Fruit fly (Drosophila melanogaster) whole organism, embryonic: ENCODE data around the gene Idh3b.

ENCODE experiments used
- Atf3 ChIP-seq: fragments of 200-800 bp; sonication (Bioruptor generic); optimal IDR thresholded peaks from 3 replicates; lab custom pipeline; 2016; ENCODE audit warnings: missing biosample characterization, missing genetic modification characterization
- C15 ChIP-seq: fragments of 200-800 bp; sonication (Bioruptor generic); IDR thresholded peaks from 3 replicates; pipeline ENCODE4 v1.3.6; 2022; ENCODE audit warnings: missing biosample characterization, missing genetic modification characterization
- CG11504 ChIP-seq: fragments of 200-800 bp; sonication (Bioruptor generic); optimal IDR thresholded peaks from 3 replicates; lab custom pipeline; 2019; ENCODE audit warnings: missing biosample characterization, mild to moderate bottlenecking, missing genetic modification characterization, moderate library complexity
- CG12104 ChIP-seq: fragments of 200-800 bp; sonication (Bioruptor generic); optimal IDR thresholded peaks from 3 replicates; lab custom pipeline; 2016; ENCODE audit warnings: missing biosample characterization, missing genetic modification characterization
- CG12219 ChIP-seq: fragments of 200-800 bp; sonication (Bioruptor generic); optimal IDR thresholded peaks from 3 replicates; lab custom pipeline; 2018; ENCODE audit warnings: missing biosample characterization, mild to moderate bottlenecking, missing genetic modification characterization
- CG13123 ChIP-seq: fragments of 200-800 bp; sonication (Bioruptor generic); optimal IDR thresholded peaks from 2 replicates; lab custom pipeline; 2016; ENCODE audit warnings: missing biosample characterization, missing genetic modification characterization
- CG14441 ChIP-seq: fragments of 200-800 bp; sonication (Bioruptor generic); IDR thresholded peaks from 2 replicates; pipeline ENCODE4 v1.3.6; 2022; ENCODE audit warnings: missing biosample characterization, missing genetic modification characterization
- CG15011 ChIP-seq: fragments of 200-800 bp; sonication (Bioruptor generic); optimal IDR thresholded peaks from 3 replicates; lab custom pipeline; 2018; ENCODE audit warnings: missing biosample characterization, mild to moderate bottlenecking, missing genetic modification characterization
- CG16813 ChIP-seq: fragments of 200-800 bp; sonication (Bioruptor generic); IDR thresholded peaks from 3 replicates; pipeline ENCODE4 v1.3.6; 2022; ENCODE audit warnings: missing biosample characterization, missing genetic modification characterization; ENCODE audit not compliant: partially characterized antibody
- CG17359 ChIP-seq: fragments of 200-800 bp; sonication (Bioruptor generic); optimal IDR thresholded peaks from 3 replicates; lab custom pipeline; 2018; ENCODE audit warnings: missing biosample characterization, mild to moderate bottlenecking, missing genetic modification characterization, moderate library complexity
- CG18262 ChIP-seq: fragments of 200-800 bp; optimal IDR thresholded peaks from 3 replicates; lab custom pipeline; 2019; ENCODE audit warnings: missing biosample characterization, mild to moderate bottlenecking, missing genetic modification characterization, moderate library complexity
- CG1832 ChIP-seq: fragments of 200-800 bp; sonication (Bioruptor generic); optimal IDR thresholded peaks from 2 replicates; lab custom pipeline; 2017; ENCODE audit warnings: missing biosample characterization, mild to moderate bottlenecking, missing genetic modification characterization, inconsistent platforms
- CG2120 ChIP-seq: fragments of 200-800 bp; sonication (Bioruptor generic); optimal IDR thresholded peaks from 3 replicates; lab custom pipeline; 2016; ENCODE audit warnings: missing biosample characterization, missing genetic modification characterization
- CG32772 ChIP-seq: fragments of 200-800 bp; sonication (Bioruptor generic); IDR thresholded peaks from 2 replicates; pipeline ENCODE4 v1.3.6; 2022; ENCODE audit warnings: missing biosample characterization, missing genetic modification characterization
- CG4404 ChIP-seq: fragments of 200-800 bp; sonication (Bioruptor generic); IDR thresholded peaks from 2 replicates; pipeline ENCODE4 v1.3.6; 2022; ENCODE audit warnings: missing biosample characterization, missing genetic modification characterization
- CG4820 ChIP-seq: fragments of 200-800 bp; sonication (Bioruptor generic); optimal IDR thresholded peaks from 3 replicates; lab custom pipeline; 2016; ENCODE audit warnings: missing biosample characterization, missing genetic modification characterization
- CG7556 ChIP-seq: fragments of 200-800 bp; sonication (Bioruptor generic); optimal IDR thresholded peaks from 2 replicates; lab custom pipeline; 2017; ENCODE audit warnings: missing biosample characterization, mild to moderate bottlenecking, missing genetic modification characterization
- Dip3 ChIP-seq: fragments of 200-800 bp; sonication (Bioruptor generic); optimal IDR thresholded peaks from 3 replicates; lab custom pipeline; 2016; ENCODE audit warnings: missing biosample characterization, missing genetic modification characterization
- Doc2 ChIP-seq: fragments of 200-800 bp; sonication (Bioruptor generic); IDR thresholded peaks from 2 replicates; pipeline ENCODE4 v1.3.6; 2022; ENCODE audit warnings: missing biosample characterization, missing genetic modification characterization
- ERR ChIP-seq: fragments of 200-800 bp; sonication (Bioruptor generic); optimal IDR thresholded peaks from 2 replicates; lab custom pipeline; 2016; ENCODE audit warnings: missing biosample characterization, missing genetic modification characterization
- Fer1 ChIP-seq: fragments of 200-800 bp; sonication (Bioruptor generic); optimal IDR thresholded peaks from 2 replicates; lab custom pipeline; 2017; ENCODE audit warnings: missing biosample characterization, mild to moderate bottlenecking, missing genetic modification characterization
- Gug ChIP-seq: fragments of 200-800 bp; sonication (Bioruptor generic); IDR thresholded peaks from 4 replicates; pipeline ENCODE4 v1.3.6; 2022; ENCODE audit warnings: missing biosample characterization, missing genetic modification characterization
- Hr51 ChIP-seq, 2 experiments: fragments of 200-800 bp; sonication (Bioruptor generic); optimal IDR thresholded peaks; 2 replicates in 1 of 2; 3 replicates in 1 of 2; lab custom pipeline; 2016 to 2018; ENCODE audit warnings: missing biosample characterization in 2 of 2, missing genetic modification characterization in 2 of 2, mild to moderate bottlenecking in 1 of 2, moderate library complexity in 1 of 2
- Lpt ChIP-seq: fragments of >200 bp; optimal IDR thresholded peaks from 2 replicates; lab custom pipeline; 2018; ENCODE audit warnings: missing biosample characterization, missing genetic modification characterization
- Nf-YC ChIP-seq: fragments of 200-800 bp; optimal IDR thresholded peaks from 3 replicates; lab custom pipeline; 2019; ENCODE audit warnings: missing biosample characterization, mild to moderate bottlenecking, missing genetic modification characterization, moderate library complexity
- NfI ChIP-seq: fragments of 200-800 bp; sonication (Bioruptor generic); optimal IDR thresholded peaks from 3 replicates; lab custom pipeline; 2018; ENCODE audit warnings: missing biosample characterization, mild to moderate bottlenecking, missing genetic modification characterization, moderate library complexity
- Six4 ChIP-seq: fragments of 200-800 bp; sonication (Bioruptor generic); optimal IDR thresholded peaks from 2 replicates; lab custom pipeline; 2016; ENCODE audit warnings: missing biosample characterization, missing genetic modification characterization
- Sox100B ChIP-seq: fragments of 200-800 bp; sonication (Bioruptor generic); optimal IDR thresholded peaks from 3 replicates; lab custom pipeline; 2018; ENCODE audit warnings: missing biosample characterization, mild to moderate bottlenecking, missing genetic modification characterization
- Trl ChIP-seq, 3 experiments: fragments of >200 bp in 2 of 3; fragments of 200-800 bp in 1 of 3; sonication (Bioruptor generic) in 1 of 3; optimal IDR thresholded peaks; 2 replicates in 1 of 3; 3 replicates in 2 of 3; lab custom pipeline; 2016 to 2017; ENCODE audit warnings: missing biosample characterization in 1 of 3, missing genetic modification characterization in 1 of 3
- aop ChIP-seq: fragments of 200-800 bp; sonication (Bioruptor generic); IDR thresholded peaks from 2 replicates; pipeline ENCODE4 v1.3.6; 2022; ENCODE audit warnings: missing biosample characterization, missing genetic modification characterization
- az2 ChIP-seq: fragments of 200-800 bp; sonication (Bioruptor generic); optimal IDR thresholded peaks from 3 replicates; lab custom pipeline; 2016; ENCODE audit warnings: missing biosample characterization, missing genetic modification characterization
- bab2 ChIP-seq: fragments of 200-800 bp; sonication (Bioruptor generic); optimal IDR thresholded peaks from 2 replicates; lab custom pipeline; 2016; ENCODE audit warnings: missing biosample characterization, missing genetic modification characterization
- crc ChIP-seq: fragments of 200-800 bp; sonication (Bioruptor generic); optimal IDR thresholded peaks from 2 replicates; lab custom pipeline; 2016; ENCODE audit warnings: missing biosample characterization, missing genetic modification characterization
- croc ChIP-seq: fragments of 200-800 bp; sonication (Bioruptor generic); conservative IDR thresholded peaks from 3 replicates; pipeline ENCODE4 v1.3.6; 2022; ENCODE audit warnings: missing biosample characterization, missing genetic modification characterization
- crol ChIP-seq: fragments of 200-800 bp; sonication (Bioruptor generic); IDR thresholded peaks from 2 replicates; pipeline ENCODE4 v1.3.6; 2022; ENCODE audit warnings: missing biosample characterization, missing genetic modification characterization
- da ChIP-seq: fragments of 200-800 bp; sonication (Bioruptor generic); optimal IDR thresholded peaks from 2 replicates; lab custom pipeline; 2016; ENCODE audit warnings: missing biosample characterization, missing genetic modification characterization
- fd3F ChIP-seq: fragments of 200-800 bp; sonication (Bioruptor generic); optimal IDR thresholded peaks from 2 replicates; lab custom pipeline; 2018; ENCODE audit warnings: missing biosample characterization, mild to moderate bottlenecking, missing genetic modification characterization, moderate library complexity
- kah ChIP-seq: fragments of 200-800 bp; sonication (Bioruptor generic); optimal IDR thresholded peaks from 2 replicates; lab custom pipeline; 2018; ENCODE audit warnings: missing biosample characterization, mild to moderate bottlenecking, missing genetic modification characterization
- lab ChIP-seq: fragments of 200-800 bp; sonication (Bioruptor generic); optimal IDR thresholded peaks from 3 replicates; lab custom pipeline; 2017; ENCODE audit warnings: missing biosample characterization, missing genetic modification characterization, mild to moderate bottlenecking, moderate library complexity, missing genetic modification reagents
- lmd ChIP-seq: fragments of 200-800 bp; sonication (Bioruptor generic); IDR thresholded peaks from 2 replicates; pipeline ENCODE4 v1.3.6; 2022; ENCODE audit warnings: missing biosample characterization, missing genetic modification characterization
- lola ChIP-seq, 3 experiments: fragments of >200 bp in 2 of 3; fragments of 200-800 bp in 1 of 3; sonication (Bioruptor generic) in 1 of 3; optimal IDR thresholded peaks; 2 replicates each; lab custom pipeline; 2017 to 2019; ENCODE audit warnings: missing biosample characterization in 3 of 3, missing genetic modification characterization in 3 of 3, mild to moderate bottlenecking in 1 of 3, moderate library complexity in 1 of 3
- mld ChIP-seq: fragments of 200-800 bp; sonication (Bioruptor generic); IDR thresholded peaks from 3 replicates; pipeline ENCODE4 v1.3.6; 2022; ENCODE audit warnings: missing biosample characterization, missing genetic modification characterization; ENCODE audit not compliant: partially characterized antibody
- nerfin-1 ChIP-seq: fragments of 200-800 bp; sonication (Bioruptor generic); optimal IDR thresholded peaks from 3 replicates; lab custom pipeline; 2019; ENCODE audit warnings: missing biosample characterization, mild to moderate bottlenecking, missing genetic modification characterization, moderate library complexity
- odd ChIP-seq: fragments of 200-800 bp; sonication (Bioruptor generic); optimal IDR thresholded peaks from 2 replicates; lab custom pipeline; 2017; ENCODE audit warnings: missing biosample characterization, mild to moderate bottlenecking, missing genetic modification characterization
- pzg ChIP-seq: fragments of 200-800 bp; sonication (Bioruptor generic); optimal IDR thresholded peaks from 3 replicates; lab custom pipeline; 2018; ENCODE audit warnings: missing biosample characterization, mild to moderate bottlenecking, missing genetic modification characterization, moderate library complexity
- sc ChIP-seq, 3 experiments: fragments of >200 bp in 2 of 3; fragments of 200-800 bp in 1 of 3; sonication (Bioruptor generic) in 1 of 3; optimal IDR thresholded peaks; 2 replicates in 2 of 3; 3 replicates in 1 of 3; lab custom pipeline; 2017; ENCODE audit warnings: mild to moderate bottlenecking in 1 of 3, missing biosample characterization in 1 of 3, missing genetic modification characterization in 1 of 3, missing genetic modification reagents in 1 of 3
- sima ChIP-seq: fragments of 200-800 bp; sonication (Bioruptor generic); optimal IDR thresholded peaks from 2 replicates; lab custom pipeline; 2016; ENCODE audit warnings: missing biosample characterization, missing genetic modification characterization
- sr ChIP-seq: fragments of 200-800 bp; sonication (Bioruptor generic); IDR thresholded peaks from 3 replicates; pipeline ENCODE4 v1.3.6; 2022; ENCODE audit warnings: missing biosample characterization, missing genetic modification characterization
- unc-4 ChIP-seq: fragments of 200-800 bp; sonication (Bioruptor generic); IDR thresholded peaks from 2 replicates; pipeline ENCODE4 v1.3.6; 2022; ENCODE audit warnings: missing biosample characterization, missing genetic modification characterization; ENCODE audit not compliant: partially characterized antibody
- usp ChIP-seq: fragments of >200 bp; optimal IDR thresholded peaks from 2 replicates; lab custom pipeline; 2017; ENCODE audit warnings: missing biosample characterization, missing genetic modification characterization
- yki ChIP-seq: fragments of >200 bp; optimal IDR thresholded peaks from 3 replicates; lab custom pipeline; 2018

Gene Idh3b

dm6 chr3R:22025320-22025719, 6.1 kb upstream of the Idh3b start, which contains the start of gene CG6028 (continued):
- TF ChIP-seq crc (GFP tag; lab: Kevin White, UChicago) = no peak
- no peak for TF ChIP-seq CG1832 (GFP tag; lab: Kevin White, UChicago)
- no peak for TF ChIP-seq mld
- TF ChIP-seq Dip3 = peak; percentile 5
- no peak for TF ChIP-seq Nf-YC (tag; lab: Kevin White, UChicago)
- no peak for TF ChIP-seq odd
- no peak for TF ChIP-seq lola (GFP tag; optimal IDR thresholded peaks at IDR 0.05; lab: Kevin White, UChicago)
- TF ChIP-seq CG32772 (GFP tag; lab: Robert Waterston, UW) = no peak
- TF ChIP-seq CG4820 (GFP tag; lab: Kevin White, UChicago) = no peak
- no peak for TF ChIP-seq Fer1 (GFP tag; lab: Kevin White, UChicago)
- TF ChIP-seq CG14441 (GFP tag; lab: Robert Waterston, UW) = peak; percentile 17; the same call in 1 of the 2 replicates
- peak; percentile 17 for TF ChIP-seq CG18262 (tag; lab: Kevin White, UChicago)
- TF ChIP-seq ERR (GFP tag; lab: Kevin White, UChicago) = no peak
- TF ChIP-seq Atf3 (GFP tag; lab: Kevin White, UChicago) = no peak
- no peak for TF ChIP-seq Trl (optimal IDR thresholded peaks at IDR 0.05; lab: Kevin White, UChicago)
- TF ChIP-seq Trl (GFP tag; optimal IDR thresholded peaks at IDR 0.05; lab: Kevin White, UChicago) = no peak
- peak in 1 of 2 experiments; percentile 6 for TF ChIP-seq Hr51 (GFP tag; optimal IDR thresholded peaks at IDR 0.05; lab: Kevin White, UChicago)
- no peak for TF ChIP-seq CG11504
- no peak for TF ChIP-seq kah
- TF ChIP-seq CG2120 (GFP tag; lab: Kevin White, UChicago) = peak; percentile 60
- no peak for TF ChIP-seq sima
- TF ChIP-seq az2 (GFP tag; lab: Kevin White, UChicago) = peak; percentile 18
- peak; percentile 32 for TF ChIP-seq pzg (GFP tag; lab: Kevin White, UChicago)
- TF ChIP-seq da (GFP tag; lab: Kevin White, UChicago) = no peak
- no peak; the same call in 1 of the 2 replicates for TF ChIP-seq lmd (GFP tag; lab: Robert Waterston, UW)
- TF ChIP-seq Gug (GFP tag; lab: Robert Waterston, UW) = peak; percentile 29; the same call in 2 of the 4 replicates
- TF ChIP-seq C15 (GFP tag; lab: Robert Waterston, UW) = no peak
- no peak for TF ChIP-seq fd3F (GFP tag; lab: Kevin White, UChicago)
- no peak for TF ChIP-seq yki (lab: Kevin White, UChicago)
- no peak for TF ChIP-seq Six4 (GFP tag; lab: Kevin White, UChicago)
- no peak for TF ChIP-seq usp (GFP tag; lab: Kevin White, UChicago)
- no peak for TF ChIP-seq CG13123
- no peak for TF ChIP-seq crol (GFP tag; lab: Robert Waterston, UW)
- TF ChIP-seq Lpt (GFP tag; lab: Kevin White, UChicago) = no peak
- TF ChIP-seq lab (GFP tag; lab: Kevin White, UChicago) = peak; percentile 29
- TF ChIP-seq unc-4 (GFP tag; lab: Robert Waterston, UW) = peak; percentile 20
- TF ChIP-seq CG12219 (GFP tag; lab: Kevin White, UChicago) = no peak
- no peak for TF ChIP-seq CG15011 (GFP tag; lab: Kevin White, UChicago)
- peak; percentile 6 for TF ChIP-seq CG7556 (GFP tag; lab: Kevin White, UChicago)
- no peak for TF ChIP-seq aop (GFP tag; lab: Robert Waterston, UW)
- TF ChIP-seq sr = no peak
- no peak for TF ChIP-seq CG12104 (GFP tag; lab: Kevin White, UChicago)
- TF ChIP-seq sc (optimal IDR thresholded peaks at IDR 0.05; lab: Kevin White, UChicago) = no peak
- no peak for TF ChIP-seq sc (GFP tag; optimal IDR thresholded peaks at IDR 0.05; lab: Kevin White, UChicago)
- TF ChIP-seq CG4404 (GFP tag; lab: Robert Waterston, UW) = no peak
- TF ChIP-seq NfI = peak; percentile 39
- no peak for TF ChIP-seq Sox100B
- TF ChIP-seq CG16813 (GFP tag; lab: Robert Waterston, UW) = no peak
- TF ChIP-seq bab2 (GFP tag; lab: Kevin White, UChicago) = no peak
- no peak for TF ChIP-seq croc (GFP tag; lab: Robert Waterston, UW)
- peak; percentile 6 for TF ChIP-seq CG17359 (tag; lab: Kevin White, UChicago)
- TF ChIP-seq Doc2 (GFP tag; lab: Robert Waterston, UW) = no peak
- no peak for TF ChIP-seq nerfin-1
